Worm (Caenorhabditis elegans): ENCODE results near the gene srt-6.
"Not testable (repeated sequence)": the region's sequence is repeated elsewhere in the genome, so short reads cannot be mapped to it uniquely, and the experiment has no call there.

srt-6 gene

ce11 chrV:7444331-7444730 is 35.7 kb upstream of the srt-6 start, which contains the start of gene nhr-141:
Gene nhr-141 (plus strand): TSS chrV:7444661.
- TF ChIP-seq elt-2, nhr-67, fos-1 (tag; optimal IDR thresholded peaks at IDR 0.05): not testable (repeated sequence)

ce11 chrV:7439807-7440206 is 31.2 kb upstream of the srt-6 start, which contains the start of gene try-13:
Gene try-13 (plus strand): TSS chrV:7440107.
- no peak for TF ChIP-seq lsy-12 (tag; optimal IDR thresholded peaks at IDR 0.05)
- TF ChIP-seq nhr-237 (tag; optimal IDR thresholded peaks at IDR 0.05) = no peak
- no peak for TF ChIP-seq eor-1 (tag; optimal IDR thresholded peaks at IDR 0.05)
- no peak for TF ChIP-seq elt-3 (tag; optimal IDR thresholded peaks at IDR 0.05)
- TF ChIP-seq lin-39 (tag; optimal IDR thresholded peaks at IDR 0.05) = no peak
- no peak for TF ChIP-seq nhr-11 (tag; optimal IDR thresholded peaks at IDR 0.05)
- TF ChIP-seq nhr-43 (tag; optimal IDR thresholded peaks at IDR 0.05; ENCODE audit: poor library complexity, severe bottlenecking) = no peak
- no peak for TF ChIP-seq R02D3.7 (tag; optimal IDR thresholded peaks at IDR 0.05)
- TF ChIP-seq unc-62 (GFP tag; optimal IDR thresholded peaks at IDR 0.05) = no peak
- no peak for TF ChIP-seq ZK546.5 (tag; optimal IDR thresholded peaks at IDR 0.05)
- no peak for TF ChIP-seq ceh-9 (tag; optimal IDR thresholded peaks at IDR 0.05)
- TF ChIP-seq nfya-1 (tag; optimal IDR thresholded peaks at IDR 0.05; ENCODE audit: insufficient read depth) = no peak
- no peak for TF ChIP-seq elt-2 (tag; optimal IDR thresholded peaks at IDR 0.05)
- TF ChIP-seq nhr-25 (tag; optimal IDR thresholded peaks at IDR 0.05) = no peak
- TF ChIP-seq ztf-4 (tag; optimal IDR thresholded peaks at IDR 0.05) = no peak

- TF ChIP-seq ceh-9 (tag; optimal IDR thresholded peaks at IDR 0.05) (no peak), daf-12 (tag; optimal IDR thresholded peaks at IDR 0.05) (no peak), lin-15B (tag; optimal IDR thresholded peaks at IDR 0.05) (no peak), nhr-25 (tag; optimal IDR thresholded peaks at IDR 0.05) (no peak), nhr-11 (tag; optimal IDR thresholded peaks at IDR 0.05) (no peak), nhr-12 (tag; optimal IDR thresholded peaks at IDR 0.05) (no peak), nhr-76 (tag; optimal IDR thresholded peaks at IDR 0.05) (no peak), skn-1 (tag; optimal IDR thresholded peaks at IDR 0.05) (no peak), sea-2 (GFP tag; optimal IDR thresholded peaks at IDR 0.05) (no peak), mdl-1 (tag; optimal IDR thresholded peaks at IDR 0.05) (no peak), nfya-1 (tag; optimal IDR thresholded peaks at IDR 0.05; ENCODE audit: insufficient read depth) (no peak)
Observed at ce11 chrV:7437985-7438384, 29.4 kb upstream of the srt-6 start, which contains the start of gene F25E5.16. Gene F25E5.16 (plus strand): TSS chrV:7438285.

- TF ChIP-seq zag-1 (tag; optimal IDR thresholded peaks at IDR 0.05) = no peak
- no peak for TF ChIP-seq jun-1 (tag; optimal IDR thresholded peaks at IDR 0.05)
- TF ChIP-seq egl-27 (tag; optimal IDR thresholded peaks at IDR 0.05) = no peak
- no peak for TF ChIP-seq nhr-11 (tag; optimal IDR thresholded peaks at IDR 0.05)
- TF ChIP-seq nhr-43 (tag; optimal IDR thresholded peaks at IDR 0.05; ENCODE audit: poor library complexity, severe bottlenecking) = no peak
- TF ChIP-seq nfya-1 (tag; optimal IDR thresholded peaks at IDR 0.05; ENCODE audit: insufficient read depth) = peak; percentile 51
- TF ChIP-seq sea-2 (GFP tag; optimal IDR thresholded peaks at IDR 0.05) = no peak
- TF ChIP-seq tbx-2 (tag; optimal IDR thresholded peaks at IDR 0.05) = no peak
- TF ChIP-seq ceh-16 (tag; optimal IDR thresholded peaks at IDR 0.05) = no peak
- no peak for TF ChIP-seq ztf-11 (tag; optimal IDR thresholded peaks at IDR 0.05)
- peak; percentile 7 for TF ChIP-seq lin-15B (tag; optimal IDR thresholded peaks at IDR 0.05)
- no peak for TF ChIP-seq egl-5 (tag; optimal IDR thresholded peaks at IDR 0.05)
- TF ChIP-seq elt-3 (tag; optimal IDR thresholded peaks at IDR 0.05) = no peak
- TF ChIP-seq elt-1 (tag; optimal IDR thresholded peaks at IDR 0.05) = no peak
- peak; percentile 3 for TF ChIP-seq lin-39 (tag; optimal IDR thresholded peaks at IDR 0.05)
- no peak for TF ChIP-seq ceh-28 (tag; optimal IDR thresholded peaks at IDR 0.05)
- no peak for TF ChIP-seq R02D3.7 (tag; optimal IDR thresholded peaks at IDR 0.05)
- TF ChIP-seq ama-1 (optimal IDR thresholded peaks at IDR 0.05) = peak; percentile 10
- no peak for TF ChIP-seq daf-12 (tag; optimal IDR thresholded peaks at IDR 0.05)
- TF ChIP-seq nhr-67 (tag; optimal IDR thresholded peaks at IDR 0.05) = no peak
- TF ChIP-seq nhr-12 (tag; optimal IDR thresholded peaks at IDR 0.05) = no peak
- no peak for TF ChIP-seq ztf-4 (tag; optimal IDR thresholded peaks at IDR 0.05)
- no peak for TF ChIP-seq pqm-1 (tag; optimal IDR thresholded peaks at IDR 0.05)
- TF ChIP-seq unc-62 (GFP tag; optimal IDR thresholded peaks at IDR 0.05) = no peak
- TF ChIP-seq nhr-28 (tag; optimal IDR thresholded peaks at IDR 0.05) = no peak
- TF ChIP-seq aly-2 (tag; optimal IDR thresholded peaks at IDR 0.05) = no peak
- no peak for TF ChIP-seq nhr-23 (tag; optimal IDR thresholded peaks at IDR 0.05)
- TF ChIP-seq eor-1 (tag; optimal IDR thresholded peaks at IDR 0.05) = no peak
- TF ChIP-seq fkh-10 (GFP tag; optimal IDR thresholded peaks at IDR 0.05) = peak; percentile 28
- TF ChIP-seq nhr-77 (tag; optimal IDR thresholded peaks at IDR 0.05) = no peak
- TF ChIP-seq snpc-4 (tag; optimal IDR thresholded peaks at IDR 0.05) = peak; percentile 32
- no peak for TF ChIP-seq skn-1 (tag; optimal IDR thresholded peaks at IDR 0.05)
- no peak for TF ChIP-seq elt-2 (tag; optimal IDR thresholded peaks at IDR 0.05)
- no peak for TF ChIP-seq nhr-76 (tag; optimal IDR thresholded peaks at IDR 0.05)
- no peak for TF ChIP-seq unc-39 (tag; optimal IDR thresholded peaks at IDR 0.05)
Observed at ce11 chrV:7437538-7437937, 28.9 kb upstream of the srt-6 start, which contains the start of gene F25E5.9. Gene F25E5.9 (minus strand): TSS chrV:7437919.
